Worm (Caenorhabditis elegans) whole organism, midembryonic: ENCODE data around the gene mip-2.

Experiments
- T22C8.4 ChIP-seq: fragments of 200-800 bp; sonication (Bioruptor generic); IDR thresholded peaks from 2 replicates; pipeline ENCODE4 v1.3.6; 2022; ENCODE audit warnings: missing genetic modification characterization, missing compliant biosample characterization
- cog-1 ChIP-seq: sonication (generic microtip); optimal IDR thresholded peaks from 2 replicates; lab custom pipeline; 2016; ENCODE audit warnings: missing genetic modification characterization, missing compliant biosample characterization
- flt-1 ChIP-seq: fragments of 200-800 bp; sonication (Bioruptor generic); IDR thresholded peaks from 2 replicates; pipeline ENCODE4 v1.3.6; 2022; ENCODE audit warnings: missing genetic modification characterization, missing compliant biosample characterization
- klf-2 ChIP-seq: fragments of 200-800 bp; sonication (Bioruptor generic); conservative IDR thresholded peaks from 2 replicates; pipeline ENCODE4 v1.3.6; 2022; ENCODE audit warnings: missing genetic modification reagents, missing genetic modification characterization, missing compliant biosample characterization
- med-1 ChIP-seq: sonication (generic microtip); optimal IDR thresholded peaks from 2 replicates; lab custom pipeline; 2017; ENCODE audit warnings: missing genetic modification characterization, mild to moderate bottlenecking, missing compliant biosample characterization, antibody characterized with exemption, missing genetic modification reagents; ENCODE audit not compliant: insufficient read depth
- ref-1 ChIP-seq: fragments of 200-800 bp; sonication (Bioruptor generic); conservative IDR thresholded peaks from 2 replicates; pipeline ENCODE4 v1.3.6; 2022; ENCODE audit warnings: missing genetic modification reagents, missing genetic modification characterization, missing compliant biosample characterization
- tab-1 ChIP-seq: fragments of 200-800 bp; sonication (Bioruptor generic); IDR thresholded peaks from 2 replicates; pipeline ENCODE4 v1.3.6; 2022; ENCODE audit warnings: missing genetic modification characterization, missing compliant biosample characterization
- ztf-23 ChIP-seq: fragments of 200-800 bp; sonication (Bioruptor generic); IDR thresholded peaks from 2 replicates; pipeline ENCODE4 v1.3.6; 2022; ENCODE audit warnings: missing genetic modification reagents, missing genetic modification characterization, missing compliant biosample characterization
- ztf-29 ChIP-seq: fragments of 200-800 bp; sonication (Bioruptor generic); IDR thresholded peaks from 2 replicates; pipeline ENCODE4 v1.3.6; 2022; ENCODE audit warnings: missing genetic modification reagents, missing genetic modification characterization, missing compliant biosample characterization

ce11 chrV:13659219-13659618 lies 12.5 kb downstream of the mip-2 start:
- TF ChIP-seq T22C8.4 (GFP tag; lab: Robert Waterston, UW) (no peak), ztf-29 (no peak), flt-1 (GFP tag; lab: Robert Waterston, UW) (no peak), med-1 (GFP tag; lab: Kevin White, UChicago) (no peak), ztf-23 (GFP tag; lab: Robert Waterston, UW) (no peak), klf-2 (GFP tag; lab: Robert Waterston, UW) (no peak), cog-1 (tag; lab: Kevin White, UChicago) (no peak), tab-1 (GFP tag; lab: Robert Waterston, UW) (no peak), ref-1 (GFP tag; lab: Robert Waterston, UW) (no peak)
